Worm (Caenorhabditis elegans): Measurements from ENCODE around the gene ZK185.2.

ZK185.2 gene

DNA sequence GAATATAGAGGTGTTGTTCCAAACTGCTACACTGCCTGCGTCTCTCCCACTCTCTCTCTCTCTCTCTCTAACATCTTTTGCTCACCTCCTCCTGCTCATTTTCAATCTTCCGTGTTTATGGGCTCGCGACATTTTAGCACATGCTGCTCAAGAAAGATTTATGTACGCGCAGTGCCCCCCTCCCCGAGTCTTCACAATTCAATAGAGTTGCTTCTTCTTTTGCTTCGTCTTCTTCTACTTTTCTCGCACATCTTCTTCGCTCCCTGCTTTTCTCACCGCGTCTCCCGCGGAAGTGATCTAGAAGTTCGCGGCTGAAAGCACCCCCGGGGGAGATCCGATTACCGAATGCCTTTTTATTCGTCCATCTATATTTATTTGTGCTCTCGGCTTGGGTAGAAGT is 34.3 kb downstream of the ZK185.2 start (continued):
- no peak for TF ChIP-seq unc-39 (tag; optimal IDR thresholded peaks at IDR 0.05)
- no peak for TF ChIP-seq php-3 (GFP tag; IDR thresholded peaks at IDR 0.05)

DNA sequence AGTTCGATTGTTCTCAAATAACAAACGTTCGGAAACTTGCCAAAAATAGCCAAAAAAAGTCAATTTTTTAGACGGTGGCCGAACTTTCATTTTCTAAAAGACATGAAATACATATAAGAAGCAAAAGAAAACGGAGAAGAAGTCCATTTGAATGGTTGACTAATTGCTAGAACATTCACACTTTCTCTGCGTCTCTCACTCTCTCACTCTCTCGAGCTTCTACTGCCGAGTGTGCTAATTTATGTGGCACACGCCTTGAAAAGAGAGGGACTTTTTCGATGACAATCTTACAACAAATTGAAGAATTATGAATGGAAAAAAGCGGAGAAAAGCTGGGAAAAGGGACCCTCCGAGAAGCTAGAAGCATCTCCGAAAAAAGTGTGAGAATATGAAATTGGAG is 37.7 kb downstream of the ZK185.2 start:
- TF ChIP-seq aha-1 (tag) = peak; percentile 74
- 0 out of 2 replicates have a peak, but pooled peaks have one; percentile 33 for TF ChIP-seq hmg-1.1 (GFP tag; IDR thresholded peaks at IDR 0.05)
- TF ChIP-seq unc-62 (GFP tag; optimal IDR thresholded peaks at IDR 0.05 in 1 of 2) = peak in 1 of 2 experiments; percentile 96
- no peak for TF ChIP-seq unc-62 (tag; optimal IDR thresholded peaks at IDR 0.05)
- TF ChIP-seq mes-2 (tag; optimal IDR thresholded peaks at IDR 0.05; ENCODE audit: poor library complexity, severe bottlenecking) = no peak
- TF ChIP-seq F26F4.8 (GFP tag; conservative IDR thresholded peaks at IDR 0.05) = no peak

DNA sequence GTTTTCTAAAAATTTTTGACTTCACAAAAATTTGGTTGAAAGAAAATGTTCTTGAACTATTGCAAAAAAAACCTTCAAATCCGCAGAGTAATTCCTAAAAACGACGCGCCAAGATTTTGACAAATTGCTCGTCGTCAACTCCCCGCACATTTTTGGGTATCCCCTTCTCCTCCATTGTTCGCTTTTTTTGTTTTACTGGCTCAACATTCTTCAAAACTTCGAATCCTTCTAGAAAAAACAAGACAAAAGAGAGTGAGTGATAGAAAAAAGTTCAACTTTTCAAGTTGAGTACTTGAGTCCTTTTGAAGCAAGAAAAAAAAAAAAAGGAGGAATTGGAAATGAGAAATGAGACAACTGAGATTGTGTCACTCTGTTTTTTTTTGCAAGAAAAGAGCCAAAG is 40.5 kb downstream of the ZK185.2 start:
- TF ChIP-seq hif-1 (tag; optimal IDR thresholded peaks at IDR 0.05) = no peak
- TF ChIP-seq lim-7 (GFP tag; IDR thresholded peaks at IDR 0.05) = no peak
- TF ChIP-seq unc-39 (tag; optimal IDR thresholded peaks at IDR 0.05) = no peak
- TF ChIP-seq tra-1 (GFP tag; IDR thresholded peaks at IDR 0.05) = no peak
- TF ChIP-seq mdl-1 (tag; optimal IDR thresholded peaks at IDR 0.05) = no peak
- TF ChIP-seq hmg-1.1 (GFP tag; IDR thresholded peaks at IDR 0.05) = no peak
- no peak for TF ChIP-seq ces-1 (GFP tag; optimal IDR thresholded peaks at IDR 0.05)
- no peak for TF ChIP-seq dmd-6 (GFP tag; IDR thresholded peaks at IDR 0.05)
- TF ChIP-seq attf-4 (tag; optimal IDR thresholded peaks at IDR 0.05) = no peak
- no peak for TF ChIP-seq lin-38 (GFP tag; IDR thresholded peaks at IDR 0.05)
- peak; percentile 53 for TF ChIP-seq aha-1 (tag)
- peak in 1 of 2 experiments; percentile 89 for TF ChIP-seq unc-62 (GFP tag; optimal IDR thresholded peaks at IDR 0.05 in 1 of 2)
- no peak for TF ChIP-seq unc-62 (tag; optimal IDR thresholded peaks at IDR 0.05)
- peak in 1 of 2 experiments; percentile 37 for TF ChIP-seq lsy-2 (tag; optimal IDR thresholded peaks at IDR 0.05)
- no peak for TF ChIP-seq lin-1 (GFP tag; IDR thresholded peaks at IDR 0.05)
- no peak for TF ChIP-seq fkh-10 (GFP tag; optimal IDR thresholded peaks at IDR 0.05)
- TF ChIP-seq arid-1 (GFP tag; conservative IDR thresholded peaks at IDR 0.05) = no peak
- no peak for TF ChIP-seq nhr-28 (tag; optimal IDR thresholded peaks at IDR 0.05)
- TF ChIP-seq ceh-20 (GFP tag; IDR thresholded peaks at IDR 0.05) = 0 out of 2 replicates have a peak, but pooled peaks have one; percentile 28
- no peak for TF ChIP-seq T26A8.4 (GFP tag; IDR thresholded peaks at IDR 0.05)
- TF ChIP-seq nhr-48 (tag; optimal IDR thresholded peaks at IDR 0.05) = no peak

DNA sequence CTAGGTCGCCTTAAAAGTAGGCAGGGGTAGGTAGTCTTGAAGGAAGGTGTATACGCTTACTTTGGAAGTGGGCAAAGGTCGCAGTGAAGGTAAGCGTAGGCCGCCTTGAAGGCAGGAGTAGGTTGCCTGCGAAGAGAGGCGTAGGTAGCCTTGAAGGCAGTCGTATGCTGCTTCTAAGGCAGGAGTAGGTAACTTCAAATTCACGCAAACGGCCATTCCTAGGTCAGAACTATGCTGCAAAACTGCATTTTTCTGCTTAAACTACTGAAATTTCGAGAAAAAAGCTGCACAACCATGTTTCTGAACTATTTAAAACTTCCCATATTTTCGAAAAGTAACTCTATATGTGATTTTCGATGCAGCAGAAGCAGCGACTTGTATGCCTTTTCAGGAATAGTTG is 43.1 kb downstream of the ZK185.2 start:
- TF ChIP-seq aha-1 (tag) (peak; percentile 86), unc-62 (GFP tag; optimal IDR thresholded peaks at IDR 0.05 in 1 of 2) (peak in 1 of 2 experiments; percentile 95), unc-62 (tag; optimal IDR thresholded peaks at IDR 0.05) (no peak), zfp-2 (tag; optimal IDR thresholded peaks at IDR 0.05) (no peak), madf-9 (GFP tag; conservative IDR thresholded peaks at IDR 0.05) (no peak), pha-4 (GFP tag; IDR thresholded peaks at IDR 0.05) (no peak), pha-4 (tag; optimal IDR thresholded peaks at IDR 0.05) (no peak), ama-1 (optimal IDR thresholded peaks at IDR 0.05) (no peak)

DNA sequence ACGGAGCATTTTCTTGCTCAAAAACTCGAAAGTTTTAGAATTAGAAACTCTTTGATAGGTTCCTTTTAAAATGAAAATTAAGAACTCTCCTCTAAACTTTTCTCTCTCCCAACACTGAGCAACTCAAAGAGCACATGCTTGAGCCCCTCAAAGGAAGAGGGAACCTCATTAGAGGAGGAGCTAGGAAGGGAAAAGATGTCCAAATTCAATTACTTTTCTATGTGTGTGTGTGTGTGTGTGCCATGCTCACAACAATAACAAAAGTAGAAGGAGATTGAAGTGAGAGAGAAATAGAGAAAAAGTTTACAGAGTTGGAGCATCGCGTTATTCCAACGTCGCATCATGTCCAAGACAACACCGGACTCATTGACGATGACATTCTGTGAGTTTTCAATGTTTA is 49.6 kb downstream of the ZK185.2 start:
- TF ChIP-seq saeg-2 (GFP tag; IDR thresholded peaks at IDR 0.05) (no peak), ces-1 (GFP tag; optimal IDR thresholded peaks at IDR 0.05) (peak; percentile 95), mdl-1 (tag; optimal IDR thresholded peaks at IDR 0.05) (peak in 1 of 2 experiments; percentile 54), nhr-237 (tag; optimal IDR thresholded peaks at IDR 0.05) (no peak), lsy-2 (tag; optimal IDR thresholded peaks at IDR 0.05) (peak in 1 of 2 experiments; percentile 46), hlh-30 (tag; optimal IDR thresholded peaks at IDR 0.05; ENCODE audit: insufficient read depth) (peak; percentile 31), egl-43 (GFP tag; IDR thresholded peaks at IDR 0.05) (no peak), dmd-6 (GFP tag; IDR thresholded peaks at IDR 0.05) (0 out of 2 replicates have a peak, but pooled peaks have one; percentile 9), zip-11 (GFP tag; IDR thresholded peaks at IDR 0.05) (no peak), fkh-10 (GFP tag; optimal IDR thresholded peaks at IDR 0.05) (peak; percentile 94), ctbp-1 (GFP tag; IDR thresholded peaks at IDR 0.05) (peak; percentile 80), lin-29 (GFP tag; IDR thresholded peaks at IDR 0.05) (no peak), mxl-3 (GFP tag; optimal IDR thresholded peaks at IDR 0.05) (no peak), rbr-2 (tag; optimal IDR thresholded peaks at IDR 0.05) (peak; percentile 29), zip-2 (tag; optimal IDR thresholded peaks at IDR 0.05) (no peak), unc-62 (GFP tag; optimal IDR thresholded peaks at IDR 0.05 in 1 of 2) (no peak), unc-62 (tag; optimal IDR thresholded peaks at IDR 0.05) (no peak)
